Worm (Caenorhabditis elegans) whole organism, L2 larva: ENCODE measurements around the gene spp-30.

Experiments used
- blmp-1 ChIP-seq: sonication (generic microtip); optimal IDR thresholded peaks from 2 replicates; lab custom pipeline; 2017; ENCODE audit warnings: missing genetic modification characterization, mild to moderate bottlenecking, missing compliant biosample characterization, antibody characterized with exemption, moderate library complexity; ENCODE audit not compliant: insufficient read depth
- mab-5 ChIP-seq: fragments of 150-350 bp; optimal IDR thresholded peaks from 2 replicates; lab custom pipeline; 2014; ENCODE audit warnings: missing biosample characterization, missing genetic modification characterization
- mdl-1 ChIP-seq, 2 experiments: fragments of 150-350 bp in 1 of 2; sonication (generic microtip) in 1 of 2; optimal IDR thresholded peaks; 2 replicates each; lab custom pipeline; 2017; ENCODE audit warnings: missing biosample characterization in 2 of 2, missing genetic modification characterization in 2 of 2
- nhr-237 ChIP-seq: fragments of 150-350 bp; optimal IDR thresholded peaks from 2 replicates; lab custom pipeline; 2014; ENCODE audit warnings: missing biosample characterization, missing genetic modification characterization
- nhr-77 ChIP-seq: fragments of 150-350 bp; optimal IDR thresholded peaks from 2 replicates; lab custom pipeline; 2014; ENCODE audit warnings: missing biosample characterization, missing genetic modification characterization
- unc-62 ChIP-seq: fragments of 150-350 bp; optimal IDR thresholded peaks from 2 replicates; lab custom pipeline; 2014; ENCODE audit warnings: missing biosample characterization, missing genetic modification reagents, missing genetic modification characterization

DNA sequence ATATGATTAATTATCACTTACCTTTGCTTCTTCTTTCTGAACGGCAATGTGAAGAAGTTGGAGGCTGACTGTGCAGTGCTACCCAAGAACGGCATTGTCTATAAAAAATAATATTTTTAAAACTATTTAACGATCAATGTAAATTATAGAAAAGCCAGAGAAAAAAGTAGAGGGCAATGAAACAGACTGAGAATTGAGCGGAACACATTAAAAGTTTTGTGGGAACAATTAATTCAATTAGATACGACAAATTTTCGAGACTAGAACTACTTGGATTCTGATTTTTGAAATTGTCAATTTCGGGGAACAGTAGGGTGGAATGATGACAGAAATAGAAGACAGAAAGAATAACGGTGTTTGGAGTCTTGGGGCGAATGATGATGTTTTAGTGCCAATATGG lies 36.9 kb downstream of the spp-30 start, which contains the start of gene F52D10.2:
- TF ChIP-seq mdl-1 (tag; optimal IDR thresholded peaks at IDR 0.05; lab: Kevin White, UChicago) = no peak
- TF ChIP-seq mab-5 (tag; lab: Kevin White, UChicago) = no peak
- no peak for TF ChIP-seq blmp-1
- TF ChIP-seq unc-62 = no peak
- TF ChIP-seq nhr-77 = no peak
- TF ChIP-seq nhr-237 (tag; lab: Kevin White, UChicago) = no peak
